Worm (Caenorhabditis elegans): ENCODE data around the gene F33H12.1.
"Not testable (repeated sequence)": the region's sequence is repeated elsewhere in the genome, so short reads cannot be mapped to it uniquely, and the experiment has no call there.

ce11 chrII:2622936-2623452 lies 22.7 kb downstream of the F33H12.1 start, which contains the start of gene D2062.4:
- TF ChIP-seq med-1 (GFP tag; optimal IDR thresholded peaks at IDR 0.05; ENCODE audit: insufficient read depth); tab-1 (GFP tag; IDR thresholded peaks at IDR 0.05); cog-1 (tag; optimal IDR thresholded peaks at IDR 0.05); flt-1 (GFP tag; IDR thresholded peaks at IDR 0.05); klf-2 (GFP tag; conservative IDR thresholded peaks at IDR 0.05): not testable (repeated sequence)
- peak; percentile 53; the same call in 1 of the 2 replicates for TF ChIP-seq T22C8.4 (GFP tag; IDR thresholded peaks at IDR 0.05)

All from whole organism, midembryonic.